Worm (Caenorhabditis elegans) whole organism, L1 larva: ENCODE measurements around the gene pqn-91.

ENCODE experiments used
- C34B4.2 ChIP-seq: sonication (generic microtip); optimal IDR thresholded peaks from 2 replicates; lab custom pipeline; 2017; ENCODE audit warnings: mild to moderate bottlenecking, missing genetic modification characterization, missing compliant biosample characterization
- alr-1 ChIP-seq: fragments of 200-800 bp; sonication (Bioruptor generic); optimal IDR thresholded peaks from 2 replicates; lab custom pipeline; 2018; ENCODE audit warnings: borderline replicate concordance, mild to moderate bottlenecking, missing genetic modification characterization, missing compliant biosample characterization
- ceh-88 ChIP-seq: fragments of 200-800 bp; sonication (Bioruptor generic); IDR thresholded peaks from 2 replicates; pipeline ENCODE4 v1.3.6; 2022; ENCODE audit warnings: missing genetic modification characterization, missing compliant biosample characterization
- ceh-90 ChIP-seq: sonication (generic microtip); optimal IDR thresholded peaks from 2 replicates; lab custom pipeline; 2016; ENCODE audit warnings: missing genetic modification characterization, missing compliant biosample characterization
- dsc-1 ChIP-seq: sonication (generic microtip); optimal IDR thresholded peaks from 2 replicates; lab custom pipeline; 2016; ENCODE audit warnings: mild to moderate bottlenecking, missing genetic modification characterization, missing compliant biosample characterization
- efl-1 ChIP-seq, 4 experiments: fragments of 150-350 bp; optimal IDR thresholded peaks in 3 of 4; peaks in 1 of 4; 1 replicate in 1 of 4; 2 replicates in 3 of 4; lab custom pipeline; 2014; ENCODE audit warnings: missing biosample characterization in 2 of 4, missing genetic modification characterization in 2 of 4, missing genetic modification reagents in 2 of 4
- egl-27 ChIP-seq, 2 experiments: fragments of 150-350 bp in 1 of 2; sonication (generic microtip); optimal IDR thresholded peaks; 3 replicates each; lab custom pipeline; 2017 to 2018; ENCODE audit warnings: missing biosample characterization in 2 of 2, missing genetic modification characterization in 2 of 2, missing genetic modification reagents in 2 of 2
- elt-2 ChIP-seq: sonication (generic microtip); optimal IDR thresholded peaks from 2 replicates; lab custom pipeline; 2016; ENCODE audit warnings: missing genetic modification characterization, mild to moderate bottlenecking, inconsistent platforms, missing compliant biosample characterization, missing genetic modification reagents
- elt-3 ChIP-seq, 6 experiments: fragments of 150-350 bp in 1 of 6; sonication (generic microtip); optimal IDR thresholded peaks; 2 replicates each; lab custom pipeline; 2017 to 2018; ENCODE audit warnings: missing biosample characterization in 6 of 6, missing genetic modification characterization in 6 of 6, inconsistent platforms in 1 of 6
- ets-5 ChIP-seq: fragments of 200-800 bp; sonication (Bioruptor generic); IDR thresholded peaks from 2 replicates; pipeline ENCODE4 v1.3.6; 2022; ENCODE audit warnings: missing genetic modification characterization, missing compliant biosample characterization
- fkh-8 ChIP-seq: sonication (generic microtip); optimal IDR thresholded peaks from 2 replicates; lab custom pipeline; 2016; ENCODE audit warnings: mild to moderate bottlenecking, missing genetic modification characterization, missing compliant biosample characterization
- fos-1 ChIP-seq: fragments of 150-350 bp; optimal IDR thresholded peaks from 2 replicates; lab custom pipeline; 2014; ENCODE audit warnings: missing biosample characterization, missing genetic modification characterization
- hlh-17 ChIP-seq: fragments of 200-800 bp; sonication (Bioruptor generic); optimal IDR thresholded peaks from 2 replicates; lab custom pipeline; 2018; ENCODE audit warnings: missing genetic modification characterization, mild to moderate bottlenecking, missing compliant biosample characterization, moderate library complexity, borderline replicate concordance
- hlh-4 ChIP-seq: sonication (generic microtip); optimal IDR thresholded peaks from 2 replicates; lab custom pipeline; 2016; ENCODE audit warnings: mild to moderate bottlenecking, missing genetic modification characterization, missing compliant biosample characterization
- hpl-2 ChIP-seq: fragments of 150-350 bp; optimal IDR thresholded peaks from 2 replicates; lab custom pipeline; 2014; ENCODE audit warnings: missing biosample characterization, missing genetic modification reagents, missing genetic modification characterization
- lin-13 ChIP-seq: fragments of 150-350 bp; optimal IDR thresholded peaks from 2 replicates; lab custom pipeline; 2014; ENCODE audit warnings: missing biosample characterization, missing genetic modification reagents, missing genetic modification characterization
- lin-39 ChIP-seq: fragments of 150-350 bp; optimal IDR thresholded peaks from 2 replicates; lab custom pipeline; 2014; ENCODE audit warnings: missing biosample characterization, missing genetic modification reagents, missing genetic modification characterization
- mab-9 ChIP-seq: fragments of 200-800 bp; sonication (Bioruptor generic); IDR thresholded peaks from 2 replicates; pipeline ENCODE4 v1.3.6; 2022; ENCODE audit warnings: missing genetic modification reagents, missing genetic modification characterization, missing compliant biosample characterization
- mdl-1 ChIP-seq, 2 experiments: fragments of 150-350 bp; optimal IDR thresholded peaks; 2 replicates each; lab custom pipeline; 2014 to 2017; ENCODE audit warnings: missing biosample characterization in 2 of 2, missing genetic modification characterization in 2 of 2, inconsistent platforms in 1 of 2
- nhr-20 ChIP-seq: sonication (generic microtip); optimal IDR thresholded peaks from 2 replicates; lab custom pipeline; 2016; ENCODE audit warnings: mild to moderate bottlenecking, missing genetic modification characterization, missing compliant biosample characterization
- nhr-28 ChIP-seq: fragments of 150-350 bp; optimal IDR thresholded peaks from 2 replicates; lab custom pipeline; 2014; ENCODE audit warnings: missing biosample characterization, missing genetic modification characterization
- nhr-47 ChIP-seq: sonication (generic microtip); optimal IDR thresholded peaks from 2 replicates; lab custom pipeline; 2016; ENCODE audit warnings: mild to moderate bottlenecking, missing genetic modification characterization, moderate library complexity, missing compliant biosample characterization
- nhr-71 ChIP-seq: sonication (generic microtip); optimal IDR thresholded peaks from 2 replicates; lab custom pipeline; 2016; ENCODE audit warnings: mild to moderate bottlenecking, missing genetic modification characterization, moderate library complexity, missing compliant biosample characterization
- nhr-85 ChIP-seq: sonication (generic microtip); peaks from one replicate; lab custom pipeline; 2016; ENCODE audit warnings: missing genetic modification characterization, inconsistent platforms, missing compliant biosample characterization
- nhr-90 ChIP-seq: sonication (generic microtip); optimal IDR thresholded peaks from 2 replicates; lab custom pipeline; 2016; ENCODE audit warnings: mild to moderate bottlenecking, missing genetic modification characterization, missing compliant biosample characterization; ENCODE audit not compliant: poor library complexity
- pax-3 ChIP-seq: fragments of 200-800 bp; sonication (Bioruptor generic); optimal IDR thresholded peaks from 2 replicates; lab custom pipeline; 2018; ENCODE audit warnings: mild to moderate bottlenecking, missing genetic modification characterization, moderate library complexity, missing compliant biosample characterization
- pqm-1 ChIP-seq: sonication (generic microtip); optimal IDR thresholded peaks from 3 replicates; lab custom pipeline; 2017; ENCODE audit warnings: missing biosample characterization, missing genetic modification characterization
- snpc-4 ChIP-seq: fragments of 150-350 bp; optimal IDR thresholded peaks from 2 replicates; lab custom pipeline; 2014; ENCODE audit warnings: missing biosample characterization, missing genetic modification characterization
- snu-23 ChIP-seq: sonication (generic microtip); optimal IDR thresholded peaks from 2 replicates; lab custom pipeline; 2016; ENCODE audit warnings: missing genetic modification characterization, missing compliant biosample characterization
- sptf-1 ChIP-seq: fragments of 150-350 bp; optimal IDR thresholded peaks from 2 replicates; lab custom pipeline; 2014; ENCODE audit warnings: missing biosample characterization, missing genetic modification characterization
- tlp-1 ChIP-seq: fragments of 150-350 bp; optimal IDR thresholded peaks from 2 replicates; lab custom pipeline; 2014; ENCODE audit warnings: missing biosample characterization, missing genetic modification characterization
- unc-62 ChIP-seq: fragments of 150-350 bp; optimal IDR thresholded peaks from 2 replicates; lab custom pipeline; 2014; ENCODE audit warnings: missing biosample characterization, missing genetic modification reagents, missing genetic modification characterization
- vab-15 ChIP-seq: sonication (generic microtip); optimal IDR thresholded peaks from 2 replicates; lab custom pipeline; 2017; ENCODE audit warnings: missing genotype, mild to moderate bottlenecking, missing genetic modification characterization, missing compliant biosample characterization
- xbp-1 ChIP-seq: sonication (generic microtip); optimal IDR thresholded peaks from 2 replicates; lab custom pipeline; 2016; ENCODE audit warnings: missing genetic modification characterization, missing compliant biosample characterization

Gene pqn-91

ce11 chrIV:15283617-15284016, 8.1 kb upstream of the pqn-91 start:
- TF ChIP-seq lin-13 (no peak), nhr-20 (tag; lab: Kevin White, UChicago) (no peak), snpc-4 (no peak), pax-3 (tag; lab: Kevin White, UChicago) (no peak), efl-1 (optimal IDR thresholded peaks at IDR 0.05; lab: Kevin White, UChicago) (no peak), efl-1 (GFP tag; optimal IDR thresholded peaks at IDR 0.05 in 1 of 2; lab: Kevin White, UChicago) (no peak), nhr-28 (tag; lab: Kevin White, UChicago) (no peak), egl-27 (tag; optimal IDR thresholded peaks at IDR 0.05; lab: Kevin White, UChicago) (no peak)

ce11 chrIV:15289508-15289907, 2.2 kb upstream of the pqn-91 start:
- TF ChIP-seq nhr-47 (tag; lab: Kevin White, UChicago) = no peak
- TF ChIP-seq efl-1 (optimal IDR thresholded peaks at IDR 0.05; lab: Kevin White, UChicago) = no peak
- peak in 1 of 2 experiments; percentile 91 for TF ChIP-seq efl-1 (GFP tag; optimal IDR thresholded peaks at IDR 0.05 in 1 of 2; lab: Kevin White, UChicago)
- peak; percentile 6 for TF ChIP-seq nhr-20 (tag; lab: Kevin White, UChicago)
- TF ChIP-seq nhr-90 (tag; lab: Kevin White, UChicago) = peak; percentile 30

ce11 chrIV:15291162-15291561, 545 bp upstream of the pqn-91 start, which contains the start of gene pqn-90:
Gene pqn-90, minus strand, starts transcription at chrIV:15291262.
- no peak for TF ChIP-seq ets-5 (GFP tag; lab: Robert Waterston, UW)
- no peak for TF ChIP-seq nhr-20 (tag; lab: Kevin White, UChicago)
- no peak for TF ChIP-seq unc-62
- no peak for TF ChIP-seq ceh-90 (tag; lab: Kevin White, UChicago)
- no peak for TF ChIP-seq elt-2 (tag; lab: Kevin White, UChicago)
- no peak for TF ChIP-seq snpc-4
- no peak for TF ChIP-seq fkh-8 (tag; lab: Kevin White, UChicago)
- TF ChIP-seq sptf-1 = no peak
- no peak for TF ChIP-seq snu-23 (GFP tag; lab: Kevin White, UChicago)
- TF ChIP-seq hlh-4 (tag; lab: Kevin White, UChicago) = no peak
- TF ChIP-seq hpl-2 (GFP tag; lab: Kevin White, UChicago) = no peak
- no peak for TF ChIP-seq nhr-85
- no peak for TF ChIP-seq dsc-1 (tag; lab: Kevin White, UChicago)
- no peak for TF ChIP-seq nhr-28 (tag; lab: Kevin White, UChicago)
- no peak for TF ChIP-seq mab-9 (GFP tag; lab: Robert Waterston, UW)

ce11 chrIV:15294040-15294439, 2.3 kb downstream of the pqn-91 start, which contains the start of gene Y73F8A.10:
Gene Y73F8A.10, plus strand, starts transcription at chrIV:15294340.
- no peak for TF ChIP-seq ceh-88
- no peak for TF ChIP-seq C34B4.2
- TF ChIP-seq nhr-71 = no peak
- no peak for TF ChIP-seq lin-39 (tag; lab: Kevin White, UChicago)
- TF ChIP-seq hlh-17 (GFP tag; lab: Kevin White, UChicago) = no peak
- no peak for TF ChIP-seq elt-2 (tag; lab: Kevin White, UChicago)
- no peak for TF ChIP-seq mdl-1 (tag; optimal IDR thresholded peaks at IDR 0.05; lab: Kevin White, UChicago)
- no peak for TF ChIP-seq unc-62
- no peak for TF ChIP-seq pqm-1 (tag; lab: Kevin White, UChicago)
- no peak for TF ChIP-seq alr-1 (tag; lab: Kevin White, UChicago)
- no peak for TF ChIP-seq xbp-1 (tag; lab: Kevin White, UChicago)
- no peak for TF ChIP-seq fos-1 (tag; lab: Kevin White, UChicago)
- TF ChIP-seq ets-5 (GFP tag; lab: Robert Waterston, UW) = no peak
- TF ChIP-seq tlp-1 (tag; lab: Kevin White, UChicago) = no peak
- TF ChIP-seq elt-3 (tag; optimal IDR thresholded peaks at IDR 0.05; lab: Kevin White, UChicago) = no peak
- TF ChIP-seq vab-15 = no peak
